Fruit fly (Drosophila melanogaster) whole organism, wandering third instar larva: Measurements from ENCODE around the gene CG43880.

Experiments used
- Abd-B ChIP-seq: fragments of >200 bp; optimal IDR thresholded peaks from 2 replicates; lab custom pipeline; 2017; ENCODE audit warnings: missing biosample characterization, missing genetic modification characterization
- CrebA ChIP-seq: fragments of 200-800 bp; sonication (Bioruptor generic); optimal IDR thresholded peaks from 2 replicates; lab custom pipeline; 2016; ENCODE audit warnings: missing biosample characterization, mild to moderate bottlenecking, missing genetic modification characterization, borderline replicate concordance
- GATAd ChIP-seq: sonication (Bioruptor generic); optimal IDR thresholded peaks from 2 replicates; lab custom pipeline; 2016; ENCODE audit warnings: missing biosample characterization, missing genetic modification characterization
- Hr78 ChIP-seq: fragments of >200 bp; optimal IDR thresholded peaks from 2 replicates; lab custom pipeline; 2017; ENCODE audit warnings: missing biosample characterization, missing genetic modification characterization
- Vsx2 ChIP-seq: fragments of 200-300, 225-300 bp; sonication (Bioruptor generic); optimal IDR thresholded peaks from 2 replicates; lab custom pipeline; 2018; ENCODE audit warnings: missing biosample characterization, missing genetic modification characterization; ENCODE audit not compliant: partially characterized antibody
- dl ChIP-seq, 2 experiments: fragments of 175-275, 200-275 bp in 1 of 2; fragments of 200-275 bp in 1 of 2; sonication (Bioruptor generic); optimal IDR thresholded peaks; lab custom pipeline; 2018; ENCODE audit warnings: mild to moderate bottlenecking in 2 of 2, missing biosample characterization in 2 of 2, missing genetic modification characterization in 2 of 2, moderate library complexity in 2 of 2; ENCODE audit not compliant: partially characterized antibody in 2 of 2, insufficient read depth in 1 of 2
- dsf ChIP-seq: sonication (Bioruptor generic); optimal IDR thresholded peaks from 2 replicates; lab custom pipeline; 2016; ENCODE audit warnings: missing biosample characterization, missing genetic modification characterization, borderline replicate concordance
- ey ChIP-seq: fragments of 200-800 bp; sonication (Bioruptor generic); optimal IDR thresholded peaks from 2 replicates; lab custom pipeline; 2016; ENCODE audit warnings: missing biosample characterization, missing genetic modification characterization
- fru ChIP-seq: fragments of 200-800 bp; sonication (Bioruptor generic); optimal IDR thresholded peaks from 3 replicates; lab custom pipeline; 2016; ENCODE audit warnings: missing biosample characterization, mild to moderate bottlenecking, missing genetic modification characterization
- psq ChIP-seq: fragments of 200-800 bp; sonication (Bioruptor generic); optimal IDR thresholded peaks from 3 replicates; lab custom pipeline; 2017; ENCODE audit warnings: missing biosample characterization, mild to moderate bottlenecking, missing genetic modification characterization, moderate library complexity

dm6 chr3L:7990256-7990655, 44.1 kb upstream of the CG43880 start:
- TF ChIP-seq dl (GFP tag; optimal IDR thresholded peaks at IDR 0.05; lab: Kevin White, UChicago; ENCODE audit: insufficient read depth in 1 of 2, partially characterized antibody in 2 of 2) (no peak), CrebA (no peak), GATAd (GFP tag; lab: Kevin White, UChicago) (no peak), ey (GFP tag; lab: Kevin White, UChicago) (no peak), Abd-B (GFP tag; lab: Kevin White, UChicago) (no peak), Hr78 (GFP tag; lab: Kevin White, UChicago) (no peak), fru (GFP tag; lab: Kevin White, UChicago) (no peak), Vsx2 (GFP tag; lab: Kevin White, UChicago) (no peak), psq (GFP tag; lab: Kevin White, UChicago) (no peak), dsf (no peak)
